Fruit fly (Drosophila melanogaster) Kc167 (cell line): Measurements from ENCODE around the gene CG10283.

ENCODE experiments used
- Myc ChIP-seq: fragments of >200 bp; optimal IDR thresholded peaks from 2 replicates; lab custom pipeline; 2017; ENCODE audit warnings: missing external identifiers
- Sin3A ChIP-seq: fragments of >200 bp; optimal IDR thresholded peaks from 2 replicates; lab custom pipeline; 2018; ENCODE audit warnings: missing external identifiers
- h ChIP-seq: fragments of >200 bp; optimal IDR thresholded peaks from 3 replicates; lab custom pipeline; 2018; ENCODE audit warnings: missing external identifiers
- insv ChIP-seq: fragments of >200 bp; optimal IDR thresholded peaks from 3 replicates; lab custom pipeline; 2018; ENCODE audit warnings: missing external identifiers
- psq ChIP-seq: fragments of >200 bp; optimal IDR thresholded peaks from 2 replicates; lab custom pipeline; 2017; ENCODE audit warnings: missing external identifiers
- ttk ChIP-seq: sonication (Bioruptor generic); optimal IDR thresholded peaks from 2 replicates; lab custom pipeline; 2017; ENCODE audit warnings: missing external identifiers

Gene CG10283

DNA sequence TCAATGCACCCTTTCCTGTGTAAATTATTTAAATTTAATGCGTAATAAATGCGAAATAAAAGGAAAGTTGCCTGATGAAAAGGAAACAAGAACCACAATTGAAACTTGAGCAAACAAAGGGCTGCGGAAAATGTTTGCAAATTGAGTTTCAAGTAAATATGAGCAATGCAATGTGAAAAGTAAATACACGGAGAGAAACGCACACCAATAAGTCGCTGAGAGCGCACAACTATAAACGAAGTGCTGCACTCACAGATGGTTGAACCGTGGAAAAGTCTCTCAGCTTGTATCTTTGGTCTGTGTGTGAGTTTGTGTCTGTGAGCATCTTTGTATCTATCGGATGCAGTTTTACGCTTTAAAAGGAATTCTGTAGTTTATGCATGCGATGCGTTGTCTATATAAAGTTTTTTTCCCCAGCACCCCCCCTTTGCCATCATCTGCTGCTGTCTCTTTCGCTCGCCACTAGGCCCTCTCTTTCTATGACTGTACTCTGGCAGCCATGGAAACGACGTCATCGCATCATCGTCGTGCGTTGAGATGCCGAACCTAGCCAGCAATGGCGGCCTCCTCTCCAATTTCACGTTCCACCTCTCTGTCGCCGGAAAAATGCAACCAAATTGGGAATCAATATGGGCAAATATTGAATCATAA is 24.5 kb downstream of the CG10283 start:
- no peak for TF ChIP-seq psq
- TF ChIP-seq Myc (lab: Kevin White, UChicago) = no peak
- no peak for TF ChIP-seq insv (lab: Kevin White, UChicago)
- TF ChIP-seq ttk (lab: Kevin White, UChicago) = no peak
- no peak for TF ChIP-seq Sin3A (lab: Kevin White, UChicago)
- TF ChIP-seq h = no peak

DNA sequence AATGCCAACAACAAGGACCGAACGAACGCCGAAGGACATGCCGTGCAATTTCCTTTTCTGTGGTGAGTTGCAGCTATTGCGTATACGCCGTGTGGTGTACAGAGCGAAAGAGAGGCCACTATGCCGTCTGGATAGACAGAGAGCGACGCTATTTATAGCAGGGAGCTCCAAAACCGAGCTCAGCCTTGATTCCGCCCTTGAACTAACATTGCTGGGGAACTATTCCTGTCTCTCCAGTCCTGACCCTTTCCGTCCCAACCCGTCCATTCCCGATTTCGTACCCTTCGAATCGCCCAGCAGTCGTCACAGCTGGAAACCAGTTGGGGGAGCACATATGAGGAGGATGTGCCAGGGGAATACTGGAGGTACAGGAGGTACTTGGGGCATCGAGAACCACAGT is 25.8 kb downstream of the CG10283 start:
- no peak for TF ChIP-seq insv (lab: Kevin White, UChicago)

DNA sequence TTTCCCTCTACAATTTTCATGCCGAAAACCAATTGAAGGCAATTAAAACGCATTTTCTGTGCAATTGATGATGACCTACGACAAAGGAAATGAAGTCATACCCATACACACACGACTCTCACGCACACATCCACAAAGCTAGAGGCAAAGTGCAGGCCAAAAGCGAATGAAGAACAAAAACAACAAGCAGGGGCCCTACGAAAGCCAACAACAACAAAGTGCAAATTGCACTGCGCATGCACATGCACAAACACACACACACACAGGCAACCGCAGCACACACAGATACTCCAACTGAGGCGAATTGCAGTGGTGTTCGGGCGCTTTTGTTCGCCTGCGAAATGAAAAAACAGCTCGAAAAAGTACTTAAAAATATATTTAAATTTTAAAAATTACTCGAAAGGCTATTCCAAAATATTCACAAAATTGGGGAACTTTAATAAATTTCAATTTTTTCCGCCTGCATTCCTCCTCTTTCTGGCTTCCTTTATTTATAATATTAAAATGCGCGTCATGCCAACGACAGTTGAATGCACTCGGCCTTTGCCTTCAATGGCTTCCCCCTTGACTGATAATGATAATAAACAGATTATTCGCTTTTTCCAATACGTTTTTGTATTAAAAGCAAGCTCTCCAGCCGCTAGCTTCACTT is 27.3 kb downstream of the CG10283 start:
- TF ChIP-seq insv (lab: Kevin White, UChicago) (no peak), psq (no peak), Myc (lab: Kevin White, UChicago) (no peak), h (no peak), Sin3A (lab: Kevin White, UChicago) (no peak), ttk (lab: Kevin White, UChicago) (no peak)

DNA sequence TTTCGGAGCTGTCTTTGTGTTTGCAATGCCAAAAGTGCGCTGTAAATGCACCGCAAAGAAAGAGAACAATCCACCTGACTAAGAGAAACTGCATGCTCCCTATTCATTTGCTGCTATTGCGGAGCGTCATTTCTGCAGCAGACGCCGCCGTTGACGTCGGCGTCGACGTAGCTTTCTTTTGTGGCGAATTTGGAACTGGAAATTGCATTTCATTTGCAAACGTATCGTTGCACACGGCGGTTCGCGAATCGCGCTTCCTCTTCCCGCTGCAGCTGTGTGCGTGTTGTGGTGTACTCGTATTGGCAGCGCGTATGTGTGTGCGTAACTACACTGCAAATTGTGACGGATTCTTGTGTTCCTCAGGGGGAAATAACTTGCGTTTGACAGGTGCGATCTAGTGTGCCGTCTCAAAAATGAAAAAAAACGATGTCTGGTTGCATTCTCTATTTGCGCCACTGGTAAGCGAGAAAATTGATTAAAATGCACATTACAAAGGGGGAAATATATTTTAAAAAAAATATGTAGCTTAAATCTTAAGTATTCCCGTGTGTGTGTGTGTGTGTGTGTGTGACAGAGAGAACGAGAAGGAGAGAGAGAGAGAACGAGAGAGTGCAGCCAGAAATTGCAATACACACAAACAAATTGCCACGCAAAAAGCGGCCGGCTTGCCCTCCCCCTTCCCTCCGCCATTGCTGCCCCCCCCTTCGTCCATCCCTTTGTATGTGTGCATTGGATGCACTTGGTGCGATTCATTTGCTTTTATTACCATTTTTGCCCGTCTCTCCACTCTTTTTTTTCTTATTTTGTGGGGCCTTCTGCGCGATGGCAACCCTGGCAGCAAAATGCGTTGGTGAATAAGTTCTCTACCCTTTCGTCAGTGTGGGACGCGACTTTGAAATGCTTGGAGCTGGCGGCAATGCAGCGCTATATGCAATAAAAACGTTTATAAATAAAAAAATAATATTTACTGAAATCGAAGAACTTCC is 28.5 kb downstream of the CG10283 start:
- TF ChIP-seq insv (lab: Kevin White, UChicago) (no peak), psq (no peak), h (no peak), ttk (lab: Kevin White, UChicago) (no peak), Myc (lab: Kevin White, UChicago) (no peak), Sin3A (lab: Kevin White, UChicago) (no peak)

DNA sequence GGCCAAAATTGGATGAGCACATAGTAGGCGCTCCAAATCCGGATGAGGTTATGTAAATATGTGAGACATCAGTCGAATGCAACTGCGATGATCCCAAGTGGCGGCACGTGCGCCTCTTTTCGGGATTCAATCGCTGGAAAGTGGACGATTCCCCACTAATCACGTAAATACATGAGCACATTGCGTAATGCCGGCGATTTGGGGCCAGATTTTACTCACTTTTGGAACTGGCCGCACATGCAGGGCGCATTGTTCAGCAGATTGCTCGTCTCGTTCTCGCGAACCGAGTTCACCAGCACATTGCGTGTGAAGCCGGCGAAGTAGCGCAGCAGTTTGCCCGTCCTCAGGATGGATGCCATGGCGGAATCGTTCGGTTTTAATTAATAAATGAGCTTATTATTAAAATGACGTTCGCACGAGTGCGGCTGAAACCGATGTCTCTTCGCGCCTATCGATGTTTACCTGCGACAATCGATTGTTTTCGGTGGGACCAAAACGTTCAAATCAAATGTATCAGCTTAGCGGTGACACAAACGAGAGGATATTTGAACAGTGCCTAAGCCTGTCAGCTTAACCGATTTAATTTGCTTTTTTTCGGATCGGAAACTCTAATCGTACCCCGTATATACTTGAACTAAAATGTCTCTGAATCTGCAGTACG is 30.1 kb downstream of the CG10283 start, which contains the start of the genes bsf and Ntf-2r:
Gene bsf, minus strand, starts transcription at position 460 of the 661 bp plus-strand sequence.
Gene Ntf-2r, plus strand, starts transcription at position 522 of the 661 bp plus-strand sequence.
- TF ChIP-seq psq = no peak
- TF ChIP-seq Myc (lab: Kevin White, UChicago) = no peak
- TF ChIP-seq ttk (lab: Kevin White, UChicago) = no peak
- TF ChIP-seq Sin3A (lab: Kevin White, UChicago) = no peak
- TF ChIP-seq h = no peak
- TF ChIP-seq insv (lab: Kevin White, UChicago) = no peak

DNA sequence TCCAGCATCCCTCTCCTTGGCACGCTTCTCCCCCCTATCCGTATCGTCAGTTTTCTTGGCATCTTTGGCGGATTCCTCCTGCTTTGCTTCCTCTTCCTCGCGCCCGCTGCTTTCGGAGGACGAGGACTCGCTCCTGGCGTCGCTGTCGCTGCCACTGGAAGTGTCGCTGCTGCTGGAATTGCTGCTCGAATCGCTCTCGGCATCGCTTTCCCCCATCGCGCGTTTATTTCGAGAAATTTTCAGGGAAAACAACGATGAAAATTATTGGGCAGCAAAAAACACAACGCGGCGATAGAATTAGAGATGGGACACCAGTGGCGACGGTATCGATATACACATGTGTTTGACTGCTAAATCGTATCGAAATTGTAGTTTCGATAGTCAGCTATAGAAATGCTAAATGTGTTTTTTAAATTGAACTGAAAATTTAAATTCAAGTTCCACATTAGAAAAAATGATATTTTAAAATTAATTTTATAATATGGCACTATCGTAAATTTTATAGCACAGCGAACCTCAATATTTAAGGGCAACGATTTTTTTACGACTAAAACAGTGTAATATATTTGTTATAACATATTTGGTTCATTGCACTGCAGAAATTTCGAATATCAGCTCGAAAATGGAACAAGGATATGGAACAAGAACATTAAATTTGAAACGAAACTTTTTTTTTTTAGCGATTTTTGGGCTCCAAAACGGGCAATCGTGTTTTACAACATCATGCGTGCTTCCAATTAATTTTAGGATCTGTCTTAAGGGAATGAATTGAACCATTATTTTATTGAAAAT is 35.5 kb downstream of the CG10283 start, which contains the start of gene ncm:
Gene ncm, minus strand, starts transcription at position 319 of the 792 bp plus-strand sequence.
- no peak for TF ChIP-seq psq
- TF ChIP-seq Myc (lab: Kevin White, UChicago) = no peak
- no peak for TF ChIP-seq ttk (lab: Kevin White, UChicago)
- no peak for TF ChIP-seq insv (lab: Kevin White, UChicago)
- no peak for TF ChIP-seq Sin3A (lab: Kevin White, UChicago)
- no peak for TF ChIP-seq h

DNA sequence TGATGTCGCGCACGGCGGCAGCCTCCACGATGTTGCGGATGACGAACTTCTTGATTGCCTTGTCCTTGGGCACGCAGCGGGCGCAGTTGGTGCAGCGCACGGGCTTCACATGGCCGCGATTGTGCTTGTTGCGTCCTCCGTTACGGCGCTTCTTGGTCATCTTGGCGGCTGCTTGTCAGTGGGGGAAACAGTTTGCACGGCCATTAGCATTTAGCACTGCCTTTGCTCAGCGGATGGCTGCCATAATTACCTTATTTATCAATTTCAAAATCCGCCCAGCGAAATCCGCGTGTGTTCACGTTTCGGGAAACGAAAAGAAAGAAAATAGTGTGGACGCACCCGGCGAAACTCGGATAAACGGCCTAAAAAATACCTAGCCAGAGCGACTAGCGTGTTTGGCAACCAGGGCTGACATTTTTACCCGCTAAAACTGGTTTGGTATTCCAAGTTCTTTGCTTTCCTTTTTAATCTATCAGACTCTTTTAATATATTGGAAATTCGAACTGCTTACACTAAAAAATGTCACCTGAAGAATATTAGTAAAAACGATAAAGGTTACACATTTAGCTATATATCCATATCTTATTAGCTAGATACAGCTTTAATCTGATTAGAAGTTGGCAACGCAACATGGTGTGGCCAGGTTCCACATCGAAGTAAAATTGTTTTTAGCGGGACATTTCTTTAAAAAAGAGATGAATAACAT is 41.3 kb downstream of the CG10283 start, which contains the start of gene RpS26:
Gene RpS26, minus strand, starts transcription at position 375 of the 706 bp plus-strand sequence.
- no peak for TF ChIP-seq Myc (lab: Kevin White, UChicago)
- TF ChIP-seq insv (lab: Kevin White, UChicago) = no peak
- TF ChIP-seq Sin3A (lab: Kevin White, UChicago) = no peak
- TF ChIP-seq ttk (lab: Kevin White, UChicago) = no peak
- no peak for TF ChIP-seq psq
- no peak for TF ChIP-seq h

DNA sequence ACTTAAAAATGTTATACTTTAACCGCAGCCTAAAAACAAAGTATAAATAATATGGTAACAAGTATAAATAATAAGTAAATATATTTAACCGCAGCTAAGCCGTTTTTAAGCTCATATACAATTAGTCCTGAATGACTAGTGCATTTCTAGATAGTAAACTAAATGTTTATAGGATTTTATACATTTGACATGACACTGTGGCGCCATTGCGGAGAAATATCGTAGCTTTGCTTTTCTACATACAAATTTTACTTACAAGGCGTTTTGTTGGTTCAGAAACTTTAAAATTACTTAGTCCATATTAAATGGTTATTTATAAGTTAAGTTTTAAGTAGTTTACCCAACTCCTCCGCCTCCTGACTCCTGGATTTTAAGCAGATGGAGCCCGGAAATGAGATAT is 43.1 kb downstream of the CG10283 start:
- TF ChIP-seq ttk (lab: Kevin White, UChicago) = no peak
- TF ChIP-seq Sin3A (lab: Kevin White, UChicago) = no peak
- TF ChIP-seq insv (lab: Kevin White, UChicago) = no peak
- no peak for TF ChIP-seq Myc (lab: Kevin White, UChicago)
